Fruit fly (Drosophila melanogaster): ENCODE measurements around the gene Ctr9.
A peak's percentile ranks its signal among the peaks of the same experiment; 100 is the strongest.

The Ctr9 gene

dm6 chr3L:1335989-1336961 is 29.3 kb downstream of the Ctr9 start:
- TF ChIP-seq CG11617 (GFP tag; optimal IDR thresholded peaks at IDR 0.05) (no peak), cnc (optimal IDR thresholded peaks at IDR 0.05) (peak; percentile 95 to 98), CG14711 (tag; optimal IDR thresholded peaks at IDR 0.05) (no peak)

dm6 chr3L:1342133-1342580 is 35.1 kb downstream of the Ctr9 start, which contains the start of gene indra:
TSS of gene indra (minus strand) at chr3L:1342403.
- peak; percentile 26 for TF ChIP-seq tj (GFP tag; optimal IDR thresholded peaks at IDR 0.05)
- TF ChIP-seq Hr96 (GFP tag; optimal IDR thresholded peaks at IDR 0.05), result no peak
- peak; percentile 64 for TF ChIP-seq ovo (GFP tag; optimal IDR thresholded peaks at IDR 0.05)
- TF ChIP-seq CG14711 (tag; optimal IDR thresholded peaks at IDR 0.05), result peak; percentile 63
- TF ChIP-seq CG7101 (tag; optimal IDR thresholded peaks at IDR 0.05), result peak; percentile 64
- no peak for TF ChIP-seq cnc (optimal IDR thresholded peaks at IDR 0.05)
- peak; percentile 31 for TF ChIP-seq Clk (GFP tag; optimal IDR thresholded peaks at IDR 0.05)
- peak; percentile 26 for TF ChIP-seq CG1620 (GFP tag; optimal IDR thresholded peaks at IDR 0.05)
- peak; percentile 74 for TF ChIP-seq CG11617 (GFP tag; optimal IDR thresholded peaks at IDR 0.05)
- TF ChIP-seq CG7045 (GFP tag; optimal IDR thresholded peaks at IDR 0.05), result peak; percentile 59
- TF ChIP-seq toe (GFP tag; optimal IDR thresholded peaks at IDR 0.05), result no peak
- TF ChIP-seq CG5204 (GFP tag; optimal IDR thresholded peaks at IDR 0.05), result no peak
- peak; percentile 94 for TF ChIP-seq Mnt (GFP tag; optimal IDR thresholded peaks at IDR 0.05)
- no peak for TF ChIP-seq kay (GFP tag; ENCODE audit: borderline replicate concordance)
- peak; percentile 12 for TF ChIP-seq bab1 (GFP tag; optimal IDR thresholded peaks at IDR 0.05)
- TF ChIP-seq Crg-1 (GFP tag; optimal IDR thresholded peaks at IDR 0.05), result peak; percentile 64
- peak; percentile 38 for TF ChIP-seq pad (GFP tag; optimal IDR thresholded peaks at IDR 0.05)
- TF ChIP-seq CG12768 (GFP tag; optimal IDR thresholded peaks at IDR 0.05), result peak; percentile 60
- no peak for TF ChIP-seq cic (GFP tag; optimal IDR thresholded peaks at IDR 0.05)
- TF ChIP-seq CG33017 (tag; optimal IDR thresholded peaks at IDR 0.05), result peak; percentile 28

dm6 chr3L:1346956-1347587 is 40.0 kb downstream of the Ctr9 start:
- TF ChIP-seq CG1620 (GFP tag; optimal IDR thresholded peaks at IDR 0.05) (no peak), tj (GFP tag; optimal IDR thresholded peaks at IDR 0.05) (peak; percentile 86)

- no peak for TF ChIP-seq toe (GFP tag; optimal IDR thresholded peaks at IDR 0.05)
- no peak for TF ChIP-seq Mnt (GFP tag; optimal IDR thresholded peaks at IDR 0.05)
- TF ChIP-seq kay (GFP tag; ENCODE audit: borderline replicate concordance), result no peak
- no peak for TF ChIP-seq tj (GFP tag; optimal IDR thresholded peaks at IDR 0.05)
- no peak for TF ChIP-seq ovo (GFP tag; optimal IDR thresholded peaks at IDR 0.05)
- TF ChIP-seq CG7045 (GFP tag; optimal IDR thresholded peaks at IDR 0.05), result no peak
- TF ChIP-seq cic (GFP tag; optimal IDR thresholded peaks at IDR 0.05), result no peak
- no peak for TF ChIP-seq CG5204 (GFP tag; optimal IDR thresholded peaks at IDR 0.05)
- TF ChIP-seq pad (GFP tag; optimal IDR thresholded peaks at IDR 0.05), result no peak
- TF ChIP-seq CG14711 (tag; optimal IDR thresholded peaks at IDR 0.05), result no peak
- TF ChIP-seq CG1620 (GFP tag; optimal IDR thresholded peaks at IDR 0.05), result no peak
- TF ChIP-seq Crg-1 (GFP tag; optimal IDR thresholded peaks at IDR 0.05), result no peak
- no peak for TF ChIP-seq bab1 (GFP tag; optimal IDR thresholded peaks at IDR 0.05)
- no peak for TF ChIP-seq CG11617 (GFP tag; optimal IDR thresholded peaks at IDR 0.05)
Observed at dm6 chr3L:1348248-1348647, 41.2 kb downstream of the Ctr9 start.

- no peak for TF ChIP-seq kay (GFP tag; ENCODE audit: borderline replicate concordance)
Observed at dm6 chr3L:1348935-1349334, 41.9 kb downstream of the Ctr9 start.

- TF ChIP-seq toe (GFP tag; optimal IDR thresholded peaks at IDR 0.05) (no peak), pad (GFP tag; optimal IDR thresholded peaks at IDR 0.05) (peak; percentile 83), CG1620 (GFP tag; optimal IDR thresholded peaks at IDR 0.05) (no peak)
Observed at dm6 chr3L:1349397-1349796, 42.4 kb downstream of the Ctr9 start.

All from whole organism, adult.